Worm (Caenorhabditis elegans): ENCODE data around the gene F48F5.8.
A peak's percentile ranks its signal among the peaks of the same experiment; 100 is the strongest.

Gene F48F5.8

DNA sequence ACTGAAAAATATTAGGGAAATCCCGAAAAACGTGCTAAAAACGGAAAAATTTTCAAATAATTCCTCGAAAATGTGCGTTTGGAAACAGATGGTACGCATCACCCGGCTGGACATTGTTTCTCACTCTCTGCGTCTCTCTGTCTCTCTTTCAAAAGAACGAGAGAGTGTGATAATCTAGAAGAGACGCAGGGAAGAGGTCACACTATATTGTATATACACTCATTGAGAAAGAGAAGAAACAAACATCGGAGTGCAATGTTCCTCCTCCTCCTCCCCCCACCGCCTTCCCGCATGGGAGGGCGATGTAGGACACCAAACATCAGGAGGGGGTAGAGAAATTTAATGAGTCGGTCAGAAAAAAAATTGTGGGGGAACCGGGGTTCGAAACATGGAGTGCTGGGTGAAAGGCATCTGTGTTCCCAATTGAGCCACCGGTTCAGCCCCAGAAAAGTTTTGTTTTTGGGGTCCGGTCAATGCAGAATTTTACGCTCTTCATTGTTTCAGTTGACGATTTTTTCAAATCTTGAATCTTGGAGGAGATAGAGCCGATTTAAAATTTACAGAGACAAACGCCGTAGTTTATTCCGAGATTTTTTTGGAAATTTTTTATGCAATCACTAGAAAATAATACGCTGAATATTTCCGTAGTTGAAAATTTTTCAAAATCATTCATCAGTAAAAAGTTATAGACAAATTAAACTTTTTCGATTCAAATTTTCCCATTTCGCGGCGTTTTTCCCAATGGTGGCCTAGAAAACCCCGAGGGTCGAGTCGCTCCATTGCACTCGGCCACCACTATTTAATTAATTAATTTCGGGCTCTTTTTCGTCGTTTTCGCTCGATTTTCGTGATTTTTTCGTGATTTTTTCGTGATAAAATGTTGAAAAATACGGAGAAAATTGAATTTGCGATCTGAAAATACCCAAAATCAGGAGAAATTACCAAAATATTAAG, 636 bp upstream of the F48F5.8 start (continued):
- TF ChIP-seq lin-11 (tag; optimal IDR thresholded peaks at IDR 0.05) (no peak), ceh-48 (tag; optimal IDR thresholded peaks at IDR 0.05) (no peak), elt-4 (tag; optimal IDR thresholded peaks at IDR 0.05) (no peak), Y22D7AL.16 (tag; optimal IDR thresholded peaks at IDR 0.05) (no peak), nfya-1 (tag; optimal IDR thresholded peaks at IDR 0.05) (peak; percentile 60), fax-1 (tag; optimal IDR thresholded peaks at IDR 0.05) (no peak), ceh-18 (tag; optimal IDR thresholded peaks at IDR 0.05) (peak; percentile 56), ets-4 (tag; optimal IDR thresholded peaks at IDR 0.05) (peak; percentile 79), ceh-34 (tag; optimal IDR thresholded peaks at IDR 0.05) (peak; percentile 52), T23F11.4 (GFP tag; optimal IDR thresholded peaks at IDR 0.05) (no peak), che-1 (tag; optimal IDR thresholded peaks at IDR 0.05) (no peak), tbx-2 (tag; optimal IDR thresholded peaks at IDR 0.05) (peak; percentile 63), ref-2 (tag; optimal IDR thresholded peaks at IDR 0.05) (peak; percentile 50), ztf-16 (tag; optimal IDR thresholded peaks at IDR 0.05) (peak; percentile 9), gmeb-2 (tag; optimal IDR thresholded peaks at IDR 0.05) (peak; percentile 31), pax-1 (tag; optimal IDR thresholded peaks at IDR 0.05) (peak; percentile 43), ceh-9 (tag; optimal IDR thresholded peaks at IDR 0.05) (no peak)

DNA sequence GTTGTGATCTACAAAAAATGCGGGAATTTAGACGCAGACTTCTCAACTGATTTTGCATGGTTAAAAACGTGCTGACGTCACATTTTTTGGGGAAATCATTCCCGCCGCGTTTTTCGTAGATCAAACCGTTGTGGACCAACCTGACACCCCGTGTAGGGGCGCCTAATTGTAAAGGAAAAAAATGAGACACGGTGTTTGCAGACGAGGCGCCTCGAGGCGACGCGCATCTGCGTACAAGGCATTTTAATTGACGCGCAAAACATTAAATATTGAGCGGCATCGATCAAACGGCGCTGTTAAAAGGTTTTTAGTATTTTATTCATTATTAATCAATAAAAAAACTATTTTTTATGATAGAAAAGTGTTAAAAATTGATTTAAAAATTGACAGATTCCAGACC, 6.2 kb downstream of the F48F5.8 start:
- TF ChIP-seq pha-2 (tag; optimal IDR thresholded peaks at IDR 0.05): peak; percentile 54

DNA sequence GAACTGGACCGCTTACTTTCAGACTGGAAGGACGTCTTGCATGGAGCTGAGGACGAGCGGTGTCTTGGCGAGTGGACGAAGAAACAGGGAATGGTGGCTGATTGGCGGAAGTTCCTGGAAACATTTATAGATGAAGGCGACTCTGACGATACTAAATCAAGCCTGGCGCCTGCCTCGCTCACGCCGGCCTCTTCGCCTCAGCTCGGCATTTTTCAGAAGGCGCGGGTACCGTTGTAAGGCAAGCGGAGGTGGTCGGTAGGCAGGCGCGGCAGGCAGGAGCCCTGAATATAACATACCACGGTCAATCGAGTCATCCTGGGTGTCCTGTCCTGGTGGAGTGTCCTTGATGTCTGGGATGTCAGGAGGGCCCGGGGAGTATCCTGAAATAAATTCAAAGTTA, 20.8 kb downstream of the F48F5.8 start:
- no peak for TF ChIP-seq nhr-232 (tag; optimal IDR thresholded peaks at IDR 0.05)
- no peak for TF ChIP-seq ceh-9 (tag; optimal IDR thresholded peaks at IDR 0.05)
- TF ChIP-seq tbx-7 (tag; optimal IDR thresholded peaks at IDR 0.05): no peak
- TF ChIP-seq hlh-8 (tag; optimal IDR thresholded peaks at IDR 0.05): no peak
- no peak for TF ChIP-seq pqm-1 (tag; optimal IDR thresholded peaks at IDR 0.05)

DNA sequence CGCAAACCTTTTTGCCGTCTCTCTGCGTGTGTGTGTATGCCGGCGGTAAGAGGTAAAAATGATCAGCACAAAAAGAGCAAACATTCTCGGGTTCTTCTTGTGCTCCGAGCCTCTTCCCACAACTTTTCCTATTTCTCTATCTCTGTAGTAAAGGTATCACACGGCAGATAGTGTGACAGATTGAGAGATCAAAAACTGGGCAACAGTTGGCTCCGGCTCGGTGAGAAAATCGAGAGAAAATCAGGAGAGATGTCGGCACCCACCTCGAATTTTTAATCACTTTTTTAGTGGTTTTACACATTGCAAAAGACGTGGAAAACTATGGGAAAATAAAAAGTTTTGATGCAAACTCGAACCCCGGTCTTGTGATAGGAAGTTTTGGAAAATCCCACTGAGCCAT, 26.7 kb downstream of the F48F5.8 start:
- peak; percentile 37 for TF ChIP-seq ceh-18 (tag; optimal IDR thresholded peaks at IDR 0.05)
- no peak for TF ChIP-seq ttx-3 (tag; optimal IDR thresholded peaks at IDR 0.05)

DNA sequence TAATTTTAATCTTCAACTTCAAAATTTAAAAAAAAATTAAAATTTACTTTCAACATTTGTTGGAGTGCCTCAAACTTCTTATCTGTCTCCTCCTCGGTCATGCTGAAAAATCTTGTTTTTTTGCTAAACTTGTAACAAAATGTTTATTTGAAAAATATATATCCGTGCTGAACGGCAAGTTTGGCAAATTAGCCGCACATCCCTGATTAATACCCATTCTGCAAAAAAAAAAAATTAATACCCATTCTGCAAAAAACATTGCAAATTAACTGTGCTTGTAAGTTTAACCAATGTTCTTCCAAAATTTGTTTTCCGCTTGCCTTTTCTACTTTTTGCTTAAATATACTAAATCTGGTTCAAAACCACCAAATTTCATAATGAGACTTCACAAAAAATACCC, 27.9 kb downstream of the F48F5.8 start, which contains the start of gene F48F5.6:
Gene F48F5.6 (minus strand): TSS at position 101 of the 400 bp plus-strand sequence.
- TF ChIP-seq C38D4.7 (GFP tag; optimal IDR thresholded peaks at IDR 0.05) (no peak), tbx-7 (tag; optimal IDR thresholded peaks at IDR 0.05) (no peak), fkh-6 (tag; optimal IDR thresholded peaks at IDR 0.05) (no peak), che-1 (tag; optimal IDR thresholded peaks at IDR 0.05) (no peak), ztf-16 (tag; optimal IDR thresholded peaks at IDR 0.05) (no peak), K02D7.2 (tag; optimal IDR thresholded peaks at IDR 0.05) (no peak), ceh-30 (tag; optimal IDR thresholded peaks at IDR 0.05) (no peak), npax-4 (tag; optimal IDR thresholded peaks at IDR 0.05) (no peak)

DNA sequence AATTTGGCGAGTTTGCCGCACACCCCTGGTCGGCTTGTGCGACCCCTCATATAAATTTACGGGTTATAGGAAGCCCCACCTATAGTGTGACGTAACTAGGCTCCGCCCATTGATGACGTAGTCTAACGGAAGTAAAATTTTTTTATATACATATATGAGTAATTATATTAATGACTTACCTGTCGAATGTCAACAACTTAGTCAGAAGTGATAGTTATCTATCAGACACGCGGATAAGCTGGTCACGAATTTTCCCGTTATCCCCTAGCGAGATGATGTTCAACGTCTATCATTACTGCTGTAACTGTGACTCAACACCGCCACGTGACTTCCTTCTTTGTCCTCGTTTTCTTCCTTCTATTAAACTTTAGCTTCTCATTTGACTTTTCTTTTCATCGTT, 28.7 kb downstream of the F48F5.8 start, which contains the start of gene srd-70:
Gene srd-70 (plus strand): TSS at position 301 of the 400 bp plus-strand sequence.
- TF ChIP-seq ceh-6 (GFP tag; optimal IDR thresholded peaks at IDR 0.05) (no peak), fkh-6 (tag; optimal IDR thresholded peaks at IDR 0.05) (no peak), T23F11.4 (GFP tag; optimal IDR thresholded peaks at IDR 0.05) (no peak), nhr-232 (tag; optimal IDR thresholded peaks at IDR 0.05) (no peak), syd-9 (tag; optimal IDR thresholded peaks at IDR 0.05) (no peak), fax-1 (tag; optimal IDR thresholded peaks at IDR 0.05) (no peak), ref-2 (tag; optimal IDR thresholded peaks at IDR 0.05) (no peak)

Measured in whole organism, late embryonic.